Fruit fly (Drosophila melanogaster): ENCODE data around the gene Indy.
A peak's percentile ranks its signal among the peaks of the same experiment; 100 is the strongest.

Indy gene

DNA sequence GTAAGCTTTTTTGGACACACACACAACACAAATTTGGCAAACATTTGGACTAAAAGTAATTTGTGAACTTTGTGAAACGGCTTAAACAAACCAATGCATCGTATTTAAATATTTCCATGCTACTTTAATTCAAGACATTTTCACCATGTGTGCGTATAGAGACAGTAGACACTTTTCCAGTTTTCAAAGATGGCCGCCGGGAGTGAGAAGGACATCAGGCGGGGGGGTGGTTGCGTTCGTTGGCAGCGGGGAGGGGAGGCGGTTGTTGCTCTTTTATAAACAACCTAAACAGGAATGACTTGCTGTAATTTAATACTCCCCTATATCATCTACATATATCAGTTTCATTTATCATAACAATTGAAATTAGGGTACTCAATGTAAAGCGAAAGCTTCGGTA, 7.4 kb upstream of the Indy start:
- TF ChIP-seq noc (tag; optimal IDR thresholded peaks at IDR 0.05), result no peak

- no peak for TF ChIP-seq noc (tag; optimal IDR thresholded peaks at IDR 0.05)
Observed at dm6 chr3L:18852223-18852622, 6.2 kb upstream of the Indy start.

DNA sequence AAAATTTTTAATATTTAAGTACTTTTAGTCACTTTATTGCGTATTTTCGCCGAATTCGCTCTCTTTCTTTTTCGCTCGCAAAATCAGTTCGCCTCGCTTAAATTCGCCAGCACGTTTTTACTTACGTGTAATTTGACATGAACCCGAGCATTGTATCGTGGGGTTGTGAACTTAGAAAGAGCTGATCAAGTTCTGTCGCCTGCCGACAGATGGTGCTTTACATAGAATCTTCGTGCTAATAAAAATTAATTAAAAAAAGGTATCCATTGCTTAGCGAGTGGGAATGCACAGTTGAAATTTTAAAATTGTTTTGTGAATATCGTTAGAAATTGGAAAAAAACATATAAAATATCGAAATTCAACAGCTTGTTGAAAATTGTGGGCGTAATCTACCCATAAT, 2.4 kb upstream of the Indy start:
- TF ChIP-seq noc (tag; optimal IDR thresholded peaks at IDR 0.05), result no peak

dm6 chr3L:18846272-18846741, 240 bp upstream of the Indy start:
- TF ChIP-seq noc (tag; optimal IDR thresholded peaks at IDR 0.05), result no peak

dm6 chr3L:18845833-18846232, 234 bp downstream of the Indy start:
- TF ChIP-seq noc (tag; optimal IDR thresholded peaks at IDR 0.05), result no peak

DNA sequence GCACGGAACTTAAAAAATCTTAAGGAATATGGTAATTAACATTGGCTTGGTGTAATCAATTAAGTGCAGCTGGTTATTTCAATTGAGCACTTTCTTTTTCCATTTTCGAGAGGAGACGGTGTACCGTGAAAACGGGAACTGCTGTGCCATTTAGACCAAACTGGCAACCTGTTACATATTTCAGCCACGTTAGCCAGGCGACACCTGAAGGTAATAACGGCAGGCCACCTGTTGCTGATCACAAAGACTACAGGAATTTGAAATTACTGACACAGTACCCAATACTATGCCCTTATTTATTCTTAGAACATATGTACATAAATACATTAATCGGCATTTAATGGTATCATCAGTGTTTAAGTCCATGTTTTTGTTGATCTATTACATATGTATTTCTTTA, 3.8 kb downstream of the Indy start:
- no peak for TF ChIP-seq noc (tag; optimal IDR thresholded peaks at IDR 0.05)

DNA sequence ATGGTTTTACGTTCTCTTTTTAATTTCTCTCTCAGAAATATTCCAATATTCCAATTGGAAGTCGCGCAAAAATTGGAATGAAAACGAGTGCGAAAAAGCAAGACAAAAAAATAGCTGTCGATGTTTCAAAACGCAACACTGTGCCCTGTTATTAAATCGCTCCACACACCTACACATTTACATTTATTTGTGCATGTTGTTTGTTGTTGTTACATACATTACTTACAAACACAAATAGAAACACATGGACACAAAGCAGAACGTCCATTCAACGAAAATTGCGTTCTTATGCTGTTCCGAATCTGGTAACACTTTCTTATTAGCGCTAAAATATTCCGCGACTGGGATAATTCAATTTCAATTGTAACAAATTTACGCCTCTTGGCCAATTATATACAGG, 4.8 kb downstream of the Indy start:
- no peak for TF ChIP-seq noc (tag; optimal IDR thresholded peaks at IDR 0.05)

DNA sequence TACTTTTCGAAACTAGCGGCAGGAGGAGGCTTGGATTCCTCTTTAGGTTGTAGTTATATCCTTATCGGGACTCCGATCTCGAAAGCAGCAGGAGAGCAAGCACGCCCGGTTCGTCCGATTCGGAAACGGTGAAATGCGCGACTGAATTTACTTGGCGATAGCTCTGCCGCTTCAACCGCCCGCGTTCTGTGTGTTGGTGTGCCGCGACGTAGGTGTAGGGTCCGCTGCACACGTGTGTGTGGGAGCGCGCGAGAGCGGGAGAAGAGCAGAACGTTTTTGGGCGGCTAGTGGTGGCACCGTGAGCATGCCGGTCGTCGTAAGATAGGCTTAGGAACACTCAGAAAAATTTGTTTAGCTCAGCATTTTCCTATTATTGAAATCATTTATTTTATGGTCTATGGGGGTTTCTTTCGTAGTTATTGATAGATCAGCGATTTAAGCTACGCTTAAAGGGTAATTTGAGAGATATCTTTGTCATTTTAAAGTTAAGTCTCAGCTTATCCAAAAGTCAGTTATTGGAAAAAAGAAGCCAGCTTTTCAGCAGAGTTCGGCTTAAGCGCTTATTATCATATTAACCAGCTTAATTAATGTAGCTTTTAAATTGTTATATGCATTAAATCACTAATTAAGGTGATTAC, 5.6 kb downstream of the Indy start:
- TF ChIP-seq noc (tag; optimal IDR thresholded peaks at IDR 0.05), result peak; percentile 26

- no peak for TF ChIP-seq noc (tag; optimal IDR thresholded peaks at IDR 0.05)
Observed at dm6 chr3L:18839996-18840369, 6.1 kb downstream of the Indy start.

- TF ChIP-seq noc (tag; optimal IDR thresholded peaks at IDR 0.05), result no peak
Observed at dm6 chr3L:18837707-18838244, 8.3 kb downstream of the Indy start.

- peak; percentile 34 for TF ChIP-seq noc (tag; optimal IDR thresholded peaks at IDR 0.05)
Observed at dm6 chr3L:18836658-18837057, 9.4 kb downstream of the Indy start.

- peak; percentile 29 for TF ChIP-seq noc (tag; optimal IDR thresholded peaks at IDR 0.05)
Observed at dm6 chr3L:18834924-18835323, 11.1 kb downstream of the Indy start.

- no peak for TF ChIP-seq noc (tag; optimal IDR thresholded peaks at IDR 0.05)
Observed at dm6 chr3L:18833234-18833633, 12.8 kb downstream of the Indy start.

dm6 chr3L:18832708-18833107, 13.4 kb downstream of the Indy start:
- no peak for TF ChIP-seq noc (tag; optimal IDR thresholded peaks at IDR 0.05)

DNA sequence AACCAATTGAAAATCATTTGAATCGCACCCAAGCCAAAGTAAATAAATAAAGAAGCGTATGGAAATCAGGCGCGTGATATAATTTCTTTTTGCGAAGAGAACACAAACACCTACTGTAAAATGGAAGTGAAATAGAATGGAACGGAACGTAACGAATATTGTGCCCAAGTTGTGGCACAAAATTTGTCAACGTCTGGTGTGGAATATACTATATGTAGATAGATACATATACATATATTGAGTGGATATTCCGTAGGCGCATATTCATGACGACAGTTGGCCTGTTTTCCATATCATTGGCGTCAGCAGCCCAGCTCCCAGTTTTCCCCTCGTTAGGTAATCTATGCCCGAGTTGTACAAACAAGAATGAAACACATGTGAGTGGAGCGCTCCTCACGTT, 13.9 kb downstream of the Indy start:
- TF ChIP-seq noc (tag; optimal IDR thresholded peaks at IDR 0.05), result no peak

DNA sequence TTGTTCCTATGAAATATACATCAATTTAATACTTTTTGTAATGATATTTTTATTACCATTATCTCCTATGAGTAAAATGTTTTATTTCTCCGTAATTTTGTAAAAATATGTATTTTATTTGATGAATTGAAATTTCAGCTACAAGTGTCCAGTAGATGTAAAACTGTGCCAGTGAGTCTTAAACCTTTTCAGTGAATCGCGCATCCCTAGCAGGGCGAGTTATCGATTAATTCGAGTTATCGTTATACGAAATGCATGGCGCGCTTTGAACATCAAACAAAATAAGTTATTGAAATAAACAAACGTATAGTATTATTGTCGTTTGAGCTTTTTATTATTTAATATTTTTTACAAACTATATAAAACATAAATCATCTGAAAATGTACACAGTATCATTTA, 17.7 kb downstream of the Indy start:
- TF ChIP-seq noc (tag; optimal IDR thresholded peaks at IDR 0.05), result no peak

DNA sequence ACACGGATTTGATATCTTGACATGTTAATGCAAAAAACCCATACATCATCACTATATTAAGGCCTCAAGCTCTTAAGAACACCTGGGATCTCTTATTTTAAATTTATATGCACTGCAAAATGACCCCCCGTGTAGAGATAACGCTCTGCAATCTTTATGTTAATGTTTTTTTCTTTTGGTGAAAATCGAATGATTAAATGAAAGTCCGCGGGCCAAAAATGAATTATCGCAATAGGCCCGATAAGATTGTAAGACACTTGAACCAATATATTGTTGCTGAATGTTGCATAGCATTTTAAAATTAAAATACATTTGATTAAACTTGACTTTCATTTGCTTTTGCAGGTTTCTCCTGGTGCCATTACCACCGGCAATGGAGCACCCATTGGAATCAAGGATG, 20.1 kb downstream of the Indy start:
- TF ChIP-seq noc (tag; optimal IDR thresholded peaks at IDR 0.05), result peak; percentile 43

dm6 chr3L:18824851-18825250, 21.2 kb downstream of the Indy start:
- TF ChIP-seq noc (tag; optimal IDR thresholded peaks at IDR 0.05), result no peak

All from whole organism, larva.